Worm (Caenorhabditis elegans) whole organism, late embryonic: ENCODE measurements around the gene Y39A3A.3.

Source experiments
- ceh-2 ChIP-seq: sonication (generic microtip); optimal IDR thresholded peaks from 2 replicates; lab custom pipeline; 2016; ENCODE audit warnings: missing genotype, missing genetic modification characterization, missing compliant biosample characterization
- ceh-24 ChIP-seq: sonication (generic microtip); optimal IDR thresholded peaks from 2 replicates; lab custom pipeline; 2016; ENCODE audit warnings: mild to moderate bottlenecking, missing genetic modification characterization, missing compliant biosample characterization
- ceh-30 ChIP-seq: fragments of 150-350 bp; optimal IDR thresholded peaks from 2 replicates; lab custom pipeline; 2014; ENCODE audit warnings: missing biosample characterization, missing genetic modification characterization
- ceh-9 ChIP-seq: sonication (generic microtip); optimal IDR thresholded peaks from 2 replicates; lab custom pipeline; 2016; ENCODE audit warnings: mild to moderate bottlenecking, missing genetic modification characterization, inconsistent platforms, missing compliant biosample characterization
- dmd-4 ChIP-seq: sonication (generic microtip); optimal IDR thresholded peaks from 2 replicates; lab custom pipeline; 2016; ENCODE audit warnings: borderline replicate concordance, missing genetic modification characterization, missing compliant biosample characterization
- fkh-10 ChIP-seq: fragments of 150-350 bp; optimal IDR thresholded peaks from 2 replicates; lab custom pipeline; 2014; ENCODE audit warnings: missing biosample characterization, missing genetic modification reagents, missing genetic modification characterization
- lin-11 ChIP-seq: fragments of 200-800 bp; sonication (Bioruptor generic); optimal IDR thresholded peaks from 2 replicates; lab custom pipeline; 2018; ENCODE audit warnings: mild to moderate bottlenecking, missing genetic modification characterization, missing compliant biosample characterization
- madf-2 ChIP-seq: sonication (generic microtip); optimal IDR thresholded peaks from 2 replicates; lab custom pipeline; 2017; ENCODE audit warnings: missing genetic modification characterization, missing compliant biosample characterization
- nfya-1 ChIP-seq: sonication (generic microtip); optimal IDR thresholded peaks from 2 replicates; lab custom pipeline; 2017; ENCODE audit warnings: missing genetic modification characterization, mild to moderate bottlenecking, missing compliant biosample characterization, antibody characterized with exemption, moderate library complexity
- pag-3 ChIP-seq: sonication (generic microtip); optimal IDR thresholded peaks from 2 replicates; lab custom pipeline; 2016; ENCODE audit warnings: missing compliant biosample characterization, missing genetic modification characterization, borderline replicate concordance
- pha-4 ChIP-seq: fragments of 150-350 bp; optimal IDR thresholded peaks from 2 replicates; lab custom pipeline; 2018; ENCODE audit warnings: missing biosample characterization, missing genetic modification reagents, missing genetic modification characterization
- syd-9 ChIP-seq: sonication (generic microtip); optimal IDR thresholded peaks from 2 replicates; lab custom pipeline; 2016; ENCODE audit warnings: mild to moderate bottlenecking, missing genetic modification characterization, moderate library complexity, missing compliant biosample characterization
- unc-55 ChIP-seq: sonication (generic microtip); optimal IDR thresholded peaks from 2 replicates; lab custom pipeline; 2017; ENCODE audit warnings: missing biosample characterization, missing genetic modification reagents, missing genetic modification characterization
- ztf-16 ChIP-seq: sonication (generic microtip); optimal IDR thresholded peaks from 2 replicates; lab custom pipeline; 2017; ENCODE audit warnings: missing genetic modification characterization, missing compliant biosample characterization

ce11 chrIII:2099808-2100366, 31.7 kb upstream of the Y39A3A.3 start:
- TF ChIP-seq ceh-9 (no peak), pha-4 (tag; lab: Kevin White, UChicago) (no peak), ceh-30 (tag; lab: Kevin White, UChicago) (no peak), ceh-2 (tag; lab: Kevin White, UChicago) (no peak), lin-11 (tag; lab: Kevin White, UChicago) (no peak), nfya-1 (no peak), syd-9 (no peak), ceh-24 (tag; lab: Kevin White, UChicago) (no peak), madf-2 (tag; lab: Kevin White, UChicago) (no peak), dmd-4 (tag; lab: Kevin White, UChicago) (no peak), pag-3 (no peak), unc-55 (GFP tag; lab: Kevin White, UChicago) (no peak), fkh-10 (GFP tag; lab: Kevin White, UChicago) (no peak), ztf-16 (tag; lab: Kevin White, UChicago) (no peak)
